Fruit fly (Drosophila melanogaster): ENCODE data around the gene CG10948.

The CG10948 gene

dm6 chr3L:12830416-12830815, 19.5 kb downstream of the CG10948 start:
- TF ChIP-seq ttk (optimal IDR thresholded peaks at IDR 0.05) (no peak), insv (optimal IDR thresholded peaks at IDR 0.05) (no peak), Sin3A (optimal IDR thresholded peaks at IDR 0.05) (no peak), Myc (optimal IDR thresholded peaks at IDR 0.05) (no peak), h (optimal IDR thresholded peaks at IDR 0.05) (no peak), psq (optimal IDR thresholded peaks at IDR 0.05) (no peak)

- TF ChIP-seq ttk (optimal IDR thresholded peaks at IDR 0.05) (no peak), h (optimal IDR thresholded peaks at IDR 0.05) (no peak), insv (optimal IDR thresholded peaks at IDR 0.05) (no peak), Myc (optimal IDR thresholded peaks at IDR 0.05) (no peak), Sin3A (optimal IDR thresholded peaks at IDR 0.05) (no peak), psq (optimal IDR thresholded peaks at IDR 0.05) (no peak)
Measured at dm6 chr3L:12828532-12828931, 21.4 kb downstream of the CG10948 start.

- TF ChIP-seq h (optimal IDR thresholded peaks at IDR 0.05) (no peak), insv (optimal IDR thresholded peaks at IDR 0.05) (no peak), Sin3A (optimal IDR thresholded peaks at IDR 0.05) (no peak), ttk (optimal IDR thresholded peaks at IDR 0.05) (no peak), psq (optimal IDR thresholded peaks at IDR 0.05) (no peak), Myc (optimal IDR thresholded peaks at IDR 0.05) (no peak)
Measured at dm6 chr3L:12827705-12828104, 22.2 kb downstream of the CG10948 start.

dm6 chr3L:12815756-12816155, 34.2 kb downstream of the CG10948 start:
- TF ChIP-seq Myc (optimal IDR thresholded peaks at IDR 0.05) (no peak), h (optimal IDR thresholded peaks at IDR 0.05) (no peak), insv (optimal IDR thresholded peaks at IDR 0.05) (no peak), psq (optimal IDR thresholded peaks at IDR 0.05) (no peak), Sin3A (optimal IDR thresholded peaks at IDR 0.05) (no peak), ttk (optimal IDR thresholded peaks at IDR 0.05) (no peak)

dm6 chr3L:12814806-12815205, 35.1 kb downstream of the CG10948 start:
- no peak for TF ChIP-seq psq (optimal IDR thresholded peaks at IDR 0.05)
- TF ChIP-seq Sin3A (optimal IDR thresholded peaks at IDR 0.05): no peak
- TF ChIP-seq ttk (optimal IDR thresholded peaks at IDR 0.05): no peak
- TF ChIP-seq insv (optimal IDR thresholded peaks at IDR 0.05): no peak
- no peak for TF ChIP-seq Myc (optimal IDR thresholded peaks at IDR 0.05)
- no peak for TF ChIP-seq h (optimal IDR thresholded peaks at IDR 0.05)

- TF ChIP-seq Myc (optimal IDR thresholded peaks at IDR 0.05) (no peak), ttk (optimal IDR thresholded peaks at IDR 0.05) (no peak), insv (optimal IDR thresholded peaks at IDR 0.05) (no peak), psq (optimal IDR thresholded peaks at IDR 0.05) (no peak), h (optimal IDR thresholded peaks at IDR 0.05) (no peak), Sin3A (optimal IDR thresholded peaks at IDR 0.05) (no peak)
Measured at dm6 chr3L:12813907-12814306, 36.0 kb downstream of the CG10948 start, which contains the start of the genes Sf3a2 and CG42588. Gene Sf3a2, minus strand, starts transcription at chr3L:12814019. Gene CG42588, plus strand, starts transcription at chr3L:12814254.

- TF ChIP-seq Myc (optimal IDR thresholded peaks at IDR 0.05) (no peak), h (optimal IDR thresholded peaks at IDR 0.05) (no peak), Sin3A (optimal IDR thresholded peaks at IDR 0.05) (no peak), psq (optimal IDR thresholded peaks at IDR 0.05) (no peak), ttk (optimal IDR thresholded peaks at IDR 0.05) (no peak), insv (optimal IDR thresholded peaks at IDR 0.05) (no peak)
Measured at dm6 chr3L:12808421-12808820, 41.5 kb downstream of the CG10948 start, which contains the start of gene CG32110. Gene CG32110, plus strand, starts transcription at chr3L:12808721.

dm6 chr3L:12806290-12806743, 43.6 kb downstream of the CG10948 start:
- TF ChIP-seq Myc (optimal IDR thresholded peaks at IDR 0.05) (no peak), psq (optimal IDR thresholded peaks at IDR 0.05) (peak; percentile 97), insv (optimal IDR thresholded peaks at IDR 0.05) (no peak)

dm6 chr3L:12805660-12806289, 44.1 kb downstream of the CG10948 start, which contains the start of gene Sap130:
Gene Sap130, plus strand, starts transcription at chr3L:12805902.
- no peak for TF ChIP-seq ttk (optimal IDR thresholded peaks at IDR 0.05)
- no peak for TF ChIP-seq Myc (optimal IDR thresholded peaks at IDR 0.05)
- TF ChIP-seq psq (optimal IDR thresholded peaks at IDR 0.05): no peak
- no peak for TF ChIP-seq insv (optimal IDR thresholded peaks at IDR 0.05)
- TF ChIP-seq h (optimal IDR thresholded peaks at IDR 0.05): no peak
- no peak for TF ChIP-seq Sin3A (optimal IDR thresholded peaks at IDR 0.05)

dm6 chr3L:12804730-12805170, 45.2 kb downstream of the CG10948 start, which contains the start of gene Atg1:
Gene Atg1, minus strand, starts transcription at chr3L:12805116.
- TF ChIP-seq insv (optimal IDR thresholded peaks at IDR 0.05) (no peak), Sin3A (optimal IDR thresholded peaks at IDR 0.05) (no peak), h (optimal IDR thresholded peaks at IDR 0.05) (no peak), Myc (optimal IDR thresholded peaks at IDR 0.05) (no peak), ttk (optimal IDR thresholded peaks at IDR 0.05) (no peak), psq (optimal IDR thresholded peaks at IDR 0.05) (no peak)

dm6 chr3L:12804035-12804729, 45.7 kb downstream of the CG10948 start:
- TF ChIP-seq insv (optimal IDR thresholded peaks at IDR 0.05): no peak

dm6 chr3L:12803159-12804034, 46.5 kb downstream of the CG10948 start:
- TF ChIP-seq Sin3A (optimal IDR thresholded peaks at IDR 0.05): no peak
- TF ChIP-seq Myc (optimal IDR thresholded peaks at IDR 0.05): no peak
- no peak for TF ChIP-seq h (optimal IDR thresholded peaks at IDR 0.05)
- TF ChIP-seq ttk (optimal IDR thresholded peaks at IDR 0.05): no peak
- no peak for TF ChIP-seq insv (optimal IDR thresholded peaks at IDR 0.05)
- TF ChIP-seq psq (optimal IDR thresholded peaks at IDR 0.05): no peak
